Fruit fly (Drosophila melanogaster): Measurements from ENCODE around the gene Men-b.

Gene Men-b

DNA sequence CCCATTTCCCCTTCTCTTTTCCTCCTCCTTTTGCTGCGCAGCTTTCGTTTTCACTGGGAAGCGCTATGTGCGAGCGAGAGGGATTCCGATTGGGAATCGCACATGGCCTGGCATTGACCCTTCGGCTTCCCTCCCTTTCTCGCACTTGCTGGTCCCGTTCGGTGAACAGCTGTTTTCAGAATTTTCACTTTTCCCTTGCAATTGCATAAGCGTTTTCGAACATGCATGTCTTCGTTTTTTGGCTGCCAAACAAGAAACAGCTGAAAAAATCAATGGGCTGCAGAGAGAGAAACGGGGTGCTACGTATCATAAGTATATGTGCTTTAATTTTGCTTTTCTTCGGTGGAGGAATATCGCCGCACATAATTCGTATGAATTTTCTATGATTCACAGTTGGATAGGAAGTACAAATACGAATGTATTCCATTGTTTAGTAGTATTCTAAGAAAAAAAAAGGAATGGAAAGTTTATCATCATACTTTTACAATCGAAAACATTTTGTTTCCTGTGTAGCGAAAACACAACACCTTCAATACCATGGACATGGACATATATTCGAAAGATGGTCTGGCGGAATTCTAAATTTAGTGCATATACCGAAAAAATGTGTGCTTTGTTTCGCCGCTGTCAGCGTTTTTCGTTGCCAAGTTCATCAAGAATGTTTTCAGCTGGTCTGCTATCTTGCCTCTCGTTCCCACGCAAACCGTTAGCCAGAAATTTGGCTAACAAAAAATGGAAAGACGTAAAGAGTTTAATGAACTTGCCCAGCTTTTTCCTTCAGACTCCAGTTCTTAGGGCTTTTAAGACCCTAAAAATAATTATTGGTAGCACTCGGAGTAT lies 887 bp downstream of the Men-b start (continued):
- no peak for TF ChIP-seq Rx (GFP tag; IDR thresholded peaks at IDR 0.05)
- TF ChIP-seq CG14710 (tag; optimal IDR thresholded peaks at IDR 0.05), result peak; percentile 19
- TF ChIP-seq CG2199 (GFP tag; IDR thresholded peaks at IDR 0.05), result no peak
- TF ChIP-seq CG11696 (GFP tag; IDR thresholded peaks at IDR 0.05), result no peak
- TF ChIP-seq CG6813 (GFP tag; optimal IDR thresholded peaks at IDR 0.05), result no peak
- no peak for TF ChIP-seq CG8765 (GFP tag; IDR thresholded peaks at IDR 0.05)
- TF ChIP-seq az2 (GFP tag; optimal IDR thresholded peaks at IDR 0.05), result peak; percentile 41
- TF ChIP-seq stwl (tag; optimal IDR thresholded peaks at IDR 0.05), result no peak
- TF ChIP-seq CG10959 (GFP tag; IDR thresholded peaks at IDR 0.05), result no peak
- no peak for TF ChIP-seq ci (GFP tag; IDR thresholded peaks at IDR 0.05)
- peak; percentile 76 for TF ChIP-seq zfh2 (GFP tag; optimal IDR thresholded peaks at IDR 0.05)
- TF ChIP-seq chif (GFP tag; optimal IDR thresholded peaks at IDR 0.05), result no peak
- TF ChIP-seq disco-r (GFP tag; optimal IDR thresholded peaks at IDR 0.05), result no peak
- TF ChIP-seq phol (tag; optimal IDR thresholded peaks at IDR 0.05), result peak; percentile 58
- TF ChIP-seq kah (GFP tag; optimal IDR thresholded peaks at IDR 0.05), result peak; percentile 45
- no peak for TF ChIP-seq Bteb2 (GFP tag; optimal IDR thresholded peaks at IDR 0.05)
- peak; percentile 77 for TF ChIP-seq gem (tag; optimal IDR thresholded peaks at IDR 0.05)
- TF ChIP-seq odd (GFP tag; optimal IDR thresholded peaks at IDR 0.05), result no peak
- no peak for TF ChIP-seq Sin3A (optimal IDR thresholded peaks at IDR 0.05)
- TF ChIP-seq lab (GFP tag; optimal IDR thresholded peaks at IDR 0.05), result peak; percentile 54
- TF ChIP-seq CG12744 (GFP tag; optimal IDR thresholded peaks at IDR 0.05), result no peak
- TF ChIP-seq crol (GFP tag; IDR thresholded peaks at IDR 0.05), result peak; percentile 23; the same call in 1 of the 2 replicates
- TF ChIP-seq CG13624 (GFP tag; optimal IDR thresholded peaks at IDR 0.05), result peak; percentile 46
- TF ChIP-seq CG3281 (GFP tag; optimal IDR thresholded peaks at IDR 0.05), result peak; percentile 62
- peak; percentile 16 for TF ChIP-seq CG4820 (GFP tag; optimal IDR thresholded peaks at IDR 0.05)
- TF ChIP-seq CG11093 (GFP tag; IDR thresholded peaks at IDR 0.05), result no peak
- TF ChIP-seq mirr (GFP tag; optimal IDR thresholded peaks at IDR 0.05), result no peak
- TF ChIP-seq CG14860 (GFP tag; IDR thresholded peaks at IDR 0.05; ENCODE audit: partially characterized antibody), result no peak
- peak in 1 of 2 experiments; percentile 63 for TF ChIP-seq crp (GFP tag; optimal IDR thresholded peaks at IDR 0.05)
- TF ChIP-seq nerfin-2 (GFP tag; IDR thresholded peaks at IDR 0.05; ENCODE audit: partially characterized antibody), result no peak
- peak; percentile 40 for TF ChIP-seq CG10979 (tag; optimal IDR thresholded peaks at IDR 0.05)
- TF ChIP-seq Ptx1 (GFP tag; IDR thresholded peaks at IDR 0.05), result peak; percentile 54
- TF ChIP-seq CG15269 (tag; optimal IDR thresholded peaks at IDR 0.05), result peak; percentile 65
- no peak for TF ChIP-seq CG10321 (GFP tag; IDR thresholded peaks at IDR 0.05)
- TF ChIP-seq CG4617 (GFP tag; optimal IDR thresholded peaks at IDR 0.05; ENCODE audit: borderline replicate concordance), result no peak
- TF ChIP-seq CG1603 (tag; optimal IDR thresholded peaks at IDR 0.05), result peak; percentile 40
- TF ChIP-seq Chrac-16 (GFP tag; optimal IDR thresholded peaks at IDR 0.05), result peak; percentile 15
- peak; percentile 26 for TF ChIP-seq Fer2 (tag; optimal IDR thresholded peaks at IDR 0.05)
- TF ChIP-seq esg (GFP tag; conservative IDR thresholded peaks at IDR 0.05), result peak; percentile 26; the same call in 1 of the 2 replicates
- TF ChIP-seq sr (GFP tag; IDR thresholded peaks at IDR 0.05), result no peak
- TF ChIP-seq Hr51 (GFP tag; optimal IDR thresholded peaks at IDR 0.05), result peak in 1 of 2 experiments; percentile 66
- TF ChIP-seq dimm (GFP tag; IDR thresholded peaks at IDR 0.05), result no peak
- no peak for TF ChIP-seq Mrtf (GFP tag; IDR thresholded peaks at IDR 0.05)
- no peak for TF ChIP-seq luna (GFP tag; optimal IDR thresholded peaks at IDR 0.05)
- TF ChIP-seq Taf1 (GFP tag; IDR thresholded peaks at IDR 0.05), result no peak
- TF ChIP-seq Lhr (GFP tag; optimal IDR thresholded peaks at IDR 0.05), result no peak
- no peak for TF ChIP-seq usp (GFP tag; optimal IDR thresholded peaks at IDR 0.05)
- TF ChIP-seq CG32772 (GFP tag; IDR thresholded peaks at IDR 0.05), result 0 out of 2 replicates have a peak, but pooled peaks have one; percentile 31
- no peak for TF ChIP-seq dati (GFP tag; IDR thresholded peaks at IDR 0.05)

Data from whole organism, embryonic.